Fruit fly (Drosophila melanogaster) whole organism: ENCODE results near the gene Rai1.

ENCODE experiments used
- CG8478 ChIP-seq: fragments of >200 bp; optimal IDR thresholded peaks from 2 replicates; lab custom pipeline; 2018; ENCODE audit warnings: inconsistent platforms
- Dll ChIP-seq: fragments of >200 bp; optimal IDR thresholded peaks from 2 replicates; lab custom pipeline; 2017
- pan ChIP-seq: fragments of >200 bp; optimal IDR thresholded peaks from 2 replicates; lab custom pipeline; 2017
- psq ChIP-seq: fragments of >200 bp; optimal IDR thresholded peaks from 2 replicates; lab custom pipeline; 2017
- usp ChIP-seq: fragments of >200 bp; optimal IDR thresholded peaks from 2 replicates; lab custom pipeline; 2017; ENCODE audit warnings: missing biosample characterization, missing genetic modification characterization, mixed read lengths

DNA sequence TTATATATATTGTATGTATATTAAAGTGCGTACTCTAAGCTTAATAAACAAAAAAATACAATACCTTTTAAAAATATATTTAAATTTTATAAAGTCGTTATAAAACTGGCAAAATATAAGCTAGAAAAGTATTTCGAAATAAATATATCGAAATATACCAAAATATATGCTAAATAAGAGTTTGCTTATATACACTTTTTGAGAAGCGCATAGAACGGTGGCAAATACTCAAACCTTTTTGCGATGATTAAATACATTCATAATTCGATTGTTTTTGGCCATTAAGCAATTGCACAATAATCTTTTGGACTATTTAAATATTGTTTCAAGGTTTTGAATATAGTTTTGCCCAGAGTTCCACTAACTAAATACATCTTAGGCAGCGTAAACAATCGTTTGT is 5.9 kb upstream of the Rai1 start:
- no peak for TF ChIP-seq usp
- no peak for TF ChIP-seq psq (lab: Kevin White, UChicago)
- TF ChIP-seq CG8478 (lab: Kevin White, UChicago) = no peak
- no peak for TF ChIP-seq pan (lab: Kevin White, UChicago)
- TF ChIP-seq Dll = no peak
